Worm (Caenorhabditis elegans) whole organism, L3 larva: Measurements from ENCODE around the gene unc-69.

Experiments
- ceh-9 ChIP-seq: sonication (generic microtip); optimal IDR thresholded peaks from 2 replicates; lab custom pipeline; 2018; ENCODE audit warnings: missing biosample characterization, missing genetic modification characterization
- fos-1 ChIP-seq: fragments of 150-350 bp; optimal IDR thresholded peaks from 2 replicates; lab custom pipeline; 2014; ENCODE audit warnings: missing biosample characterization, missing genetic modification characterization
- nhr-11 ChIP-seq: fragments of 150-350 bp; optimal IDR thresholded peaks from 2 replicates; lab custom pipeline; 2014; ENCODE audit warnings: missing biosample characterization, missing genetic modification characterization
- nhr-23 ChIP-seq: fragments of 150-350 bp; optimal IDR thresholded peaks from 2 replicates; lab custom pipeline; 2014; ENCODE audit warnings: missing biosample characterization, missing genetic modification reagents, missing genetic modification characterization
- nhr-28 ChIP-seq: fragments of 150-350 bp; optimal IDR thresholded peaks from 2 replicates; lab custom pipeline; 2014; ENCODE audit warnings: missing biosample characterization, missing genetic modification characterization
- pha-4 ChIP-seq: fragments of 150-350 bp; optimal IDR thresholded peaks from 2 replicates; lab custom pipeline; 2014; ENCODE audit warnings: missing biosample characterization, missing genetic modification reagents, missing genetic modification characterization
- unc-39 ChIP-seq: sonication (generic microtip); optimal IDR thresholded peaks from 4 replicates; lab custom pipeline; 2017; ENCODE audit warnings: missing biosample characterization, missing genetic modification characterization
- ztf-4 ChIP-seq: fragments of 150-350 bp; optimal IDR thresholded peaks from 2 replicates; lab custom pipeline; 2014; ENCODE audit warnings: missing biosample characterization, missing genetic modification characterization

ce11 chrIII:10333961-10334542 is 15.3 kb downstream of the unc-69 start, which contains the start of the genes jmjd-4 and mev-1:
- TF ChIP-seq nhr-28 (no peak), nhr-23 (tag; lab: Kevin White, UChicago) (peak; percentile 89), ceh-9 (no peak), ztf-4 (tag; lab: Kevin White, UChicago) (no peak), unc-39 (tag; lab: Kevin White, UChicago) (no peak), nhr-11 (tag; lab: Kevin White, UChicago) (no peak), fos-1 (tag; lab: Kevin White, UChicago) (no peak), pha-4 (tag; lab: Kevin White, UChicago) (peak; percentile 83)
